Worm (Caenorhabditis elegans) whole organism, young adult: ENCODE results near the gene rfc-3.

Experiments
- B0035.1 ChIP-seq: sonication (generic microtip); optimal IDR thresholded peaks from 2 replicates; lab custom pipeline; 2016; ENCODE audit warnings: missing genetic modification characterization, mild to moderate bottlenecking, missing compliant biosample characterization, missing genotype, missing genetic modification reagents
- C06A6.2 ChIP-seq: fragments of 200-800 bp; sonication (Bioruptor generic); conservative IDR thresholded peaks from 2 replicates; pipeline ENCODE4 v1.3.6; 2022; ENCODE audit warnings: missing genetic modification characterization, missing compliant biosample characterization
- D2030.7 ChIP-seq: fragments of 200-800 bp; sonication (Bioruptor generic); IDR thresholded peaks from 2 replicates; pipeline ENCODE4 v1.3.6; 2022; ENCODE audit warnings: missing genetic modification reagents, missing genetic modification characterization, missing compliant biosample characterization
- F23B12.7 ChIP-seq: sonication (generic microtip); optimal IDR thresholded peaks from 2 replicates; lab custom pipeline; 2017; ENCODE audit warnings: missing genetic modification characterization, mild to moderate bottlenecking, missing compliant biosample characterization, antibody characterized with exemption, moderate library complexity; ENCODE audit not compliant: insufficient read depth
- F39B2.1 ChIP-seq: fragments of 200-800 bp; sonication (Bioruptor generic); IDR thresholded peaks from 2 replicates; pipeline ENCODE4 v1.3.6; 2022; ENCODE audit warnings: missing genetic modification reagents, missing genetic modification characterization, missing compliant biosample characterization
- F49E8.2 ChIP-seq: sonication (generic microtip); optimal IDR thresholded peaks from 3 replicates; lab custom pipeline; 2017; ENCODE audit warnings: missing genetic modification characterization, mild to moderate bottlenecking, missing compliant biosample characterization, antibody characterized with exemption, moderate library complexity; ENCODE audit not compliant: insufficient read depth
- akir-1 ChIP-seq: fragments of 200-800 bp; sonication (Bioruptor generic); optimal IDR thresholded peaks from 2 replicates; lab custom pipeline; 2018; ENCODE audit warnings: mild to moderate bottlenecking, missing genetic modification characterization, moderate library complexity, missing compliant biosample characterization
- attf-6 ChIP-seq: fragments of 200-800 bp; sonication (Bioruptor generic); IDR thresholded peaks from 2 replicates; pipeline ENCODE4 v1.3.6; 2022; ENCODE audit warnings: missing genetic modification reagents, missing genetic modification characterization, missing compliant biosample characterization
- cebp-1 ChIP-seq, 2 experiments: fragments of 200-800 bp in 1 of 2; sonication (Bioruptor generic) in 1 of 2; sonication (generic microtip) in 1 of 2; IDR thresholded peaks in 1 of 2; optimal IDR thresholded peaks in 1 of 2; 2 replicates each; pipeline versions ENCODE4 v1.3.6 to Lab custom; 2017 to 2022; ENCODE audit warnings: missing compliant biosample characterization in 2 of 2, missing genetic modification characterization in 2 of 2, mild to moderate bottlenecking in 1 of 2, missing genetic modification reagents in 1 of 2, moderate library complexity in 1 of 2
- cebp-2 ChIP-seq: fragments of 200-800 bp; sonication (Bioruptor generic); IDR thresholded peaks from 2 replicates; pipeline ENCODE4 v1.3.6; 2022; ENCODE audit warnings: missing genetic modification characterization, missing compliant biosample characterization
- ceh-100 ChIP-seq: fragments of 200-800 bp; sonication (Bioruptor generic); IDR thresholded peaks from 2 replicates; pipeline ENCODE4 v1.3.6; 2022; ENCODE audit warnings: missing genetic modification reagents, missing genetic modification characterization, missing compliant biosample characterization
- ceh-91 ChIP-seq: fragments of 200-800 bp; sonication (Bioruptor generic); IDR thresholded peaks from 2 replicates; pipeline ENCODE4 v1.3.6; 2022; ENCODE audit warnings: missing genetic modification reagents, missing genetic modification characterization, missing compliant biosample characterization
- die-1 ChIP-seq: sonication (generic microtip); optimal IDR thresholded peaks from 2 replicates; lab custom pipeline; 2016; ENCODE audit warnings: missing genotype, mild to moderate bottlenecking, missing genetic modification characterization, missing compliant biosample characterization
- dox-1 ChIP-seq: fragments of 200-800 bp; sonication (Bioruptor generic); IDR thresholded peaks from 2 replicates; pipeline ENCODE4 v1.3.6; 2022; ENCODE audit warnings: missing genetic modification reagents, missing genetic modification characterization, missing compliant biosample characterization
- ekl-4 ChIP-seq: fragments of 200-800 bp; sonication (Bioruptor generic); IDR thresholded peaks from 2 replicates; pipeline ENCODE4 v1.3.6; 2022; ENCODE audit warnings: missing genetic modification reagents, missing genetic modification characterization, missing compliant biosample characterization
- fkh-3 ChIP-seq: sonication (generic microtip); optimal IDR thresholded peaks from 2 replicates; lab custom pipeline; 2016; ENCODE audit warnings: mild to moderate bottlenecking, missing genetic modification characterization, missing compliant biosample characterization
- him-1 ChIP-seq: sonication (generic microtip); optimal IDR thresholded peaks from 2 replicates; lab custom pipeline; 2016; ENCODE audit warnings: missing genotype, missing genetic modification reagents, missing genetic modification characterization, missing compliant biosample characterization
- hlh-12 ChIP-seq: sonication (generic microtip); optimal IDR thresholded peaks from 2 replicates; lab custom pipeline; 2016; ENCODE audit warnings: missing genetic modification characterization, missing compliant biosample characterization
- hmg-20 ChIP-seq: fragments of 200-800 bp; sonication (Bioruptor generic); IDR thresholded peaks from 2 replicates; pipeline ENCODE4 v1.3.6; 2022; ENCODE audit warnings: missing genetic modification reagents, missing genetic modification characterization, missing compliant biosample characterization
- hrde-1 ChIP-seq: sonication (generic microtip); optimal IDR thresholded peaks from 2 replicates; lab custom pipeline; 2016; ENCODE audit warnings: missing genetic modification characterization, mild to moderate bottlenecking, missing compliant biosample characterization, moderate library complexity, missing genotype, missing genetic modification reagents, borderline replicate concordance
- hsf-1 ChIP-seq: fragments of 200-800 bp; sonication (Bioruptor generic); IDR thresholded peaks from 2 replicates; pipeline ENCODE4 v1.3.6; 2022; ENCODE audit warnings: missing genetic modification reagents, missing genetic modification characterization, missing compliant biosample characterization
- lag-1 ChIP-seq: fragments of 200-800 bp; sonication (Bioruptor generic); IDR thresholded peaks from 2 replicates; pipeline ENCODE4 v1.3.6; 2022; ENCODE audit warnings: missing genetic modification reagents, missing genetic modification characterization, missing compliant biosample characterization
- lin-26 ChIP-seq: fragments of 200-800 bp; sonication (Bioruptor generic); IDR thresholded peaks from 2 replicates; pipeline ENCODE4 v1.3.6; 2022; ENCODE audit warnings: missing genetic modification reagents, missing genetic modification characterization, missing compliant biosample characterization
- lir-1 ChIP-seq: fragments of 200-800 bp; sonication (Bioruptor generic); conservative IDR thresholded peaks from 2 replicates; pipeline ENCODE4 v1.3.6; 2022; ENCODE audit warnings: missing genetic modification reagents, missing genetic modification characterization, missing compliant biosample characterization
- lsl-1 ChIP-seq: fragments of 200-800 bp; sonication (Bioruptor generic); optimal IDR thresholded peaks from 2 replicates; lab custom pipeline; 2018; ENCODE audit warnings: mild to moderate bottlenecking, missing genetic modification characterization, moderate library complexity, missing compliant biosample characterization
- lsy-27 ChIP-seq: sonication (generic microtip); optimal IDR thresholded peaks from 2 replicates; lab custom pipeline; 2017; ENCODE audit warnings: missing genetic modification characterization, mild to moderate bottlenecking, missing compliant biosample characterization, antibody characterized with exemption, missing genotype, borderline replicate concordance; ENCODE audit not compliant: insufficient read depth
- madf-3 ChIP-seq: fragments of 200-800 bp; sonication (Bioruptor generic); IDR thresholded peaks from 2 replicates; pipeline ENCODE4 v1.3.6; 2022; ENCODE audit warnings: missing genetic modification reagents, missing genetic modification characterization, missing compliant biosample characterization
- madf-6 ChIP-seq: fragments of 200-800 bp; sonication (Bioruptor generic); IDR thresholded peaks from 2 replicates; pipeline ENCODE4 v1.3.6; 2022; ENCODE audit warnings: missing genetic modification reagents, missing genetic modification characterization, missing compliant biosample characterization
- madf-8 ChIP-seq: fragments of 200-800 bp; sonication (Bioruptor generic); conservative IDR thresholded peaks from 2 replicates; pipeline ENCODE4 v1.3.6; 2022; ENCODE audit warnings: missing genetic modification reagents, missing genetic modification characterization, missing compliant biosample characterization
- mes-4 ChIP-seq: sonication (generic microtip); optimal IDR thresholded peaks from 2 replicates; lab custom pipeline; 2016; ENCODE audit warnings: missing genotype, missing genetic modification characterization, missing compliant biosample characterization
- nfya-2 ChIP-seq: fragments of 200-800 bp; sonication (Bioruptor generic); IDR thresholded peaks from 2 replicates; pipeline ENCODE4 v1.3.6; 2022; ENCODE audit warnings: missing genetic modification reagents, missing genetic modification characterization, missing compliant biosample characterization
- nhr-179 ChIP-seq: sonication (generic microtip); optimal IDR thresholded peaks from 2 replicates; lab custom pipeline; 2016; ENCODE audit warnings: mild to moderate bottlenecking, missing genetic modification characterization, missing compliant biosample characterization
- rcor-1 ChIP-seq: fragments of 200-800 bp; sonication (Bioruptor generic); IDR thresholded peaks from 2 replicates; pipeline ENCODE4 v1.3.6; 2022; ENCODE audit warnings: missing genetic modification reagents, missing genetic modification characterization, missing compliant biosample characterization
- rec-8 ChIP-seq, 2 experiments: sonication (generic microtip); optimal IDR thresholded peaks; 2 replicates each; lab custom pipeline; 2016; ENCODE audit warnings: mild to moderate bottlenecking in 2 of 2, missing genetic modification characterization in 2 of 2, missing genetic modification reagents in 2 of 2, missing genotype in 2 of 2, missing biosample characterization in 1 of 2, missing compliant biosample characterization in 1 of 2, moderate library complexity in 1 of 2
- snpc-4 ChIP-seq, 5 experiments: fragments of 150-350 bp in 1 of 5; sonication (generic microtip) in 4 of 5; optimal IDR thresholded peaks; 2 replicates each; lab custom pipeline; 2014 to 2018; ENCODE audit warnings: missing genetic modification characterization in 5 of 5, missing biosample characterization in 3 of 5, antibody characterized with exemption in 2 of 5, mild to moderate bottlenecking in 2 of 5, missing compliant biosample characterization in 2 of 5, missing genotype in 2 of 5, moderate library complexity in 2 of 5, missing genetic modification reagents in 1 of 5
- somi-1 ChIP-seq: fragments of 200-800 bp; sonication (Bioruptor generic); optimal IDR thresholded peaks from 2 replicates; lab custom pipeline; 2018; ENCODE audit warnings: mild to moderate bottlenecking, missing genetic modification characterization, missing compliant biosample characterization
- sptf-2 ChIP-seq: fragments of 200-800 bp; sonication (Bioruptor generic); optimal IDR thresholded peaks from 2 replicates; lab custom pipeline; 2018; ENCODE audit warnings: mild to moderate bottlenecking, missing genetic modification characterization, missing compliant biosample characterization
- tbp1 ChIP-seq: fragments of 200-800 bp; sonication (Bioruptor generic); optimal IDR thresholded peaks from 2 replicates; lab custom pipeline; 2018; ENCODE audit warnings: mild to moderate bottlenecking, missing genetic modification characterization, missing compliant biosample characterization
- tlf-1 ChIP-seq: fragments of 200-800 bp; sonication (Bioruptor generic); optimal IDR thresholded peaks from 2 replicates; lab custom pipeline; 2018; ENCODE audit warnings: mild to moderate bottlenecking, missing genetic modification characterization, missing compliant biosample characterization
- unc-130 ChIP-seq: sonication (generic microtip); optimal IDR thresholded peaks from 2 replicates; lab custom pipeline; 2016; ENCODE audit warnings: missing genetic modification reagents, missing genetic modification characterization, missing compliant biosample characterization
- zfh-2 ChIP-seq: fragments of 200-800 bp; sonication (Bioruptor generic); conservative IDR thresholded peaks from 2 replicates; pipeline ENCODE4 v1.3.6; 2022; ENCODE audit warnings: missing genetic modification reagents, missing genetic modification characterization, missing compliant biosample characterization
- ztf-25 ChIP-seq: fragments of 200-800 bp; sonication (Bioruptor generic); IDR thresholded peaks from 2 replicates; pipeline ENCODE4 v1.3.6; 2022; ENCODE audit warnings: missing genetic modification reagents, missing genetic modification characterization, missing compliant biosample characterization
- ztf-6 ChIP-seq: fragments of 200-800 bp; sonication (Bioruptor generic); IDR thresholded peaks from 2 replicates; pipeline ENCODE4 v1.3.6; 2022; ENCODE audit warnings: missing genetic modification reagents, missing genetic modification characterization, missing compliant biosample characterization

Gene rfc-3

DNA sequence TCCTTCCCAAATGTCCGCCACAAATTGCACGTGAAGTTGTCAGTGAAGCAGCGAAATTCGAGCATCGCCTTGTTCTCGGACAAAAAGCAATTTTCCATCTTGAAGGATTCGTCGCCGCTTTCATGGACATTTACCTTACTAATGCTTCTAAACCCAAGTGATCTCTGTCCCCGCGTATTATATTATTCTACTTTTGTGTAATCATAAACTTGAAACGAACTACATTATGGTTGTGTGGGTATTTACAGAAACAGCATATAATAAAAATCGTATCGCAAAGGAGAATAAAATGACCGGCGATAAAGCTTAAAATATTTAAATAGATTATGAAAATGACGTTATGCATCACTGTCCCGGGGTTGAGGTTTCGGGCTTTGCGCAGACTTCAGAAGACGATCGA is 1.2 kb downstream of the rfc-3 start (continued):
- TF ChIP-seq D2030.7 (GFP tag; lab: Robert Waterston, UW) (peak; percentile 20; the same call in 1 of the 2 replicates), ekl-4 (GFP tag; lab: Robert Waterston, UW) (0 out of 2 replicates have a peak, but pooled peaks have one; percentile 30), rec-8 (tag; optimal IDR thresholded peaks at IDR 0.05; lab: Kevin White, UChicago) (peak in 1 of 2 experiments; percentile 4), lsl-1 (GFP tag; lab: Kevin White, UChicago) (peak; percentile 27), cebp-2 (GFP tag; lab: Robert Waterston, UW) (no peak), snpc-4 (GFP tag; optimal IDR thresholded peaks at IDR 0.05; lab: Kevin White, UChicago) (no peak), snpc-4 (tag; optimal IDR thresholded peaks at IDR 0.05; lab: Kevin White, UChicago) (peak in 2 of 4 experiments; percentile 47 to 53), sptf-2 (GFP tag; lab: Kevin White, UChicago) (no peak), nfya-2 (GFP tag; lab: Robert Waterston, UW) (no peak), lin-26 (GFP tag; lab: Robert Waterston, UW) (peak; percentile 68; the same call in 1 of the 2 replicates), hlh-12 (tag; lab: Kevin White, UChicago) (no peak), ceh-91 (GFP tag; lab: Robert Waterston, UW) (0 out of 2 replicates have a peak, but pooled peaks have one; percentile 8), hsf-1 (peak; percentile 66; the same call in 1 of the 2 replicates), C06A6.2 (GFP tag; lab: Robert Waterston, UW) (no peak), mes-4 (tag; lab: Kevin White, UChicago) (no peak), hrde-1 (tag; lab: Kevin White, UChicago) (peak; percentile 88), B0035.1 (tag; lab: Kevin White, UChicago) (peak; percentile 2), F39B2.1 (GFP tag; lab: Robert Waterston, UW) (0 out of 2 replicates have a peak, but pooled peaks have one; percentile 17), nhr-179 (tag; lab: Kevin White, UChicago) (no peak), tlf-1 (GFP tag; lab: Kevin White, UChicago) (no peak), F49E8.2 (tag; lab: Kevin White, UChicago) (peak; percentile 86), akir-1 (GFP tag; lab: Kevin White, UChicago) (no peak), madf-3 (0 out of 2 replicates have a peak, but pooled peaks have one; percentile 16), ztf-25 (no peak)

DNA sequence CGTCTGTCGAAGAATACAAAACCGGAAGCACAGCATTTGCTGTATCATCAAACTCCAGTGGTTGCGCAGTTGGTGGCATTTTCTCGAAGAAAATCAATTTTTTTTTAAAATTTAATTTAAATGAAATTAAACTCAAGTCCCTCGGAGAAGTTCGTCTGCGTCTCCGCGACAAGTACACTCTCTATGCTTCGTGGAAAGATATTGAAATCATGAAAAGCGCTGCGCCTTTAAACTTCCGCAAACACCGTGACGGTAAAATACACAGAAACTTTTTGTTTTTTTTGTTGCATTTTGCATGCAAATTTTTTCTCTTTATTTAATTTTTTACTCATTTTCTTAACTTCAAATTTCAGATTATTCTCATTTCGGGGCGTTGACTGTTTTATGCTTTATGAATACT is 3.1 kb downstream of the rfc-3 start, which contains the start of the genes dli-1, tin-9.2 and exos-4.1:
Gene dli-1 (minus strand): TSS at position 141 of the 400 bp plus-strand sequence.
Gene tin-9.2 (plus strand): TSS at position 344 of the 400 bp plus-strand sequence.
Gene exos-4.1 (plus strand): TSS at position 348 of the 400 bp plus-strand sequence.
- TF ChIP-seq ceh-91 (GFP tag; lab: Robert Waterston, UW), result peak; percentile 30; the same call in 1 of the 2 replicates
- no peak for TF ChIP-seq him-1
- TF ChIP-seq die-1, result no peak
- no peak for TF ChIP-seq sptf-2 (GFP tag; lab: Kevin White, UChicago)
- no peak for TF ChIP-seq hmg-20 (GFP tag; lab: Robert Waterston, UW)
- TF ChIP-seq madf-6 (GFP tag; lab: Robert Waterston, UW), result peak; percentile 70
- 0 out of 2 replicates have a peak, but pooled peaks have one; percentile 4 for TF ChIP-seq madf-8 (GFP tag; lab: Robert Waterston, UW)
- TF ChIP-seq cebp-1 (GFP tag; IDR thresholded peaks at IDR 0.05; lab: Robert Waterston, UW), result no peak
- peak; percentile 77 for TF ChIP-seq cebp-1 (tag; optimal IDR thresholded peaks at IDR 0.05; lab: Kevin White, UChicago)
- TF ChIP-seq lsy-27 (tag; lab: Kevin White, UChicago), result no peak
- no peak for TF ChIP-seq zfh-2
- TF ChIP-seq rcor-1, result peak; percentile 41; the same call in 1 of the 2 replicates
- TF ChIP-seq attf-6 (GFP tag; lab: Robert Waterston, UW), result no peak
- TF ChIP-seq lag-1 (GFP tag; lab: Robert Waterston, UW), result no peak
- peak; percentile 84 for TF ChIP-seq F23B12.7
- TF ChIP-seq ceh-100 (GFP tag; lab: Robert Waterston, UW), result peak; percentile 42; the same call in 1 of the 2 replicates
- TF ChIP-seq lir-1 (GFP tag; lab: Robert Waterston, UW), result no peak
- TF ChIP-seq unc-130 (GFP tag; lab: Kevin White, UChicago), result no peak
- no peak for TF ChIP-seq somi-1 (GFP tag; lab: Kevin White, UChicago)
- TF ChIP-seq snpc-4 (GFP tag; optimal IDR thresholded peaks at IDR 0.05; lab: Kevin White, UChicago), result peak; percentile 46
- TF ChIP-seq snpc-4 (tag; optimal IDR thresholded peaks at IDR 0.05; lab: Kevin White, UChicago), result peak in 3 of 4 experiments; percentile 4 to 73 (median 68)
- peak; percentile 52 for TF ChIP-seq D2030.7 (GFP tag; lab: Robert Waterston, UW)
- TF ChIP-seq ztf-6 (GFP tag; lab: Robert Waterston, UW), result no peak
- no peak for TF ChIP-seq hrde-1 (tag; lab: Kevin White, UChicago)
- TF ChIP-seq fkh-3 (tag; lab: Kevin White, UChicago), result no peak
- TF ChIP-seq dox-1 (GFP tag; lab: Robert Waterston, UW), result peak; percentile 77
- peak; percentile 44 for TF ChIP-seq tbp1 (GFP tag; lab: Kevin White, UChicago)
